Fruit fly (Drosophila melanogaster): Measurements from ENCODE around the gene Eig71Ek.

Eig71Ek gene

dm6 chr3L:15661567-15661966 is 519 bp downstream of the Eig71Ek start, which contains the start of gene CG43082:
TSS of gene CG43082 (plus strand) at chr3L:15661867.
- TF ChIP-seq woc (GFP tag; optimal IDR thresholded peaks at IDR 0.05) (no peak), jim (GFP tag; optimal IDR thresholded peaks at IDR 0.05) (no peak), Hnf4 (GFP tag; optimal IDR thresholded peaks at IDR 0.05) (no peak), Sp1 (GFP tag; optimal IDR thresholded peaks at IDR 0.05) (no peak)

- TF ChIP-seq sage (GFP tag; optimal IDR thresholded peaks at IDR 0.05) (no peak), br (GFP tag; optimal IDR thresholded peaks at IDR 0.05) (no peak), woc (GFP tag; optimal IDR thresholded peaks at IDR 0.05) (no peak), h (GFP tag; optimal IDR thresholded peaks at IDR 0.05) (no peak), Jra (GFP tag; optimal IDR thresholded peaks at IDR 0.05) (no peak), OdsH (GFP tag; optimal IDR thresholded peaks at IDR 0.05) (no peak), Dif (GFP tag; optimal IDR thresholded peaks at IDR 0.05; ENCODE audit: partially characterized antibody) (no peak), CG9705 (GFP tag; optimal IDR thresholded peaks at IDR 0.05) (no peak), pan (optimal IDR thresholded peaks at IDR 0.05) (no peak), fru (GFP tag; optimal IDR thresholded peaks at IDR 0.05) (no peak), N (GFP tag; optimal IDR thresholded peaks at IDR 0.05) (no peak)
Measured at dm6 chr3L:15662510-15662909, 1.5 kb downstream of the Eig71Ek start.

dm6 chr3L:15664199-15664794 is 3.2 kb downstream of the Eig71Ek start:
- no peak for TF ChIP-seq Abd-B (GFP tag; optimal IDR thresholded peaks at IDR 0.05)
- TF ChIP-seq brk (GFP tag; optimal IDR thresholded peaks at IDR 0.05): no peak
- TF ChIP-seq jim (GFP tag; optimal IDR thresholded peaks at IDR 0.05): no peak
- TF ChIP-seq rgr (GFP tag; optimal IDR thresholded peaks at IDR 0.05): no peak
- TF ChIP-seq Mio (GFP tag; optimal IDR thresholded peaks at IDR 0.05): no peak
- no peak for TF ChIP-seq Myc (optimal IDR thresholded peaks at IDR 0.05)
- TF ChIP-seq Dfd (GFP tag; optimal IDR thresholded peaks at IDR 0.05): no peak

dm6 chr3L:15665741-15666140 is 4.7 kb downstream of the Eig71Ek start:
- TF ChIP-seq Myc (optimal IDR thresholded peaks at IDR 0.05) (no peak), sage (GFP tag; optimal IDR thresholded peaks at IDR 0.05) (no peak), Mio (GFP tag; optimal IDR thresholded peaks at IDR 0.05) (no peak), brk (GFP tag; optimal IDR thresholded peaks at IDR 0.05) (no peak), Sp1 (GFP tag; optimal IDR thresholded peaks at IDR 0.05) (no peak), pan (optimal IDR thresholded peaks at IDR 0.05) (no peak), CG9705 (GFP tag; optimal IDR thresholded peaks at IDR 0.05) (no peak), Vsx2 (GFP tag; optimal IDR thresholded peaks at IDR 0.05; ENCODE audit: partially characterized antibody) (no peak), tai (GFP tag; optimal IDR thresholded peaks at IDR 0.05) (no peak), HLH106 (tag; optimal IDR thresholded peaks at IDR 0.05) (no peak)

dm6 chr3L:15669939-15670338 is 8.9 kb downstream of the Eig71Ek start:
- TF ChIP-seq brk (GFP tag; optimal IDR thresholded peaks at IDR 0.05): no peak
- TF ChIP-seq Hr83 (GFP tag; optimal IDR thresholded peaks at IDR 0.05; ENCODE audit: poor library complexity, severe bottlenecking): no peak
- TF ChIP-seq CG32264 (GFP tag; optimal IDR thresholded peaks at IDR 0.05): no peak
- no peak for TF ChIP-seq dsf (GFP tag; optimal IDR thresholded peaks at IDR 0.05; ENCODE audit: borderline replicate concordance)
- TF ChIP-seq Jra (GFP tag; optimal IDR thresholded peaks at IDR 0.05): no peak
- no peak for TF ChIP-seq HLH106 (tag; optimal IDR thresholded peaks at IDR 0.05)
- no peak for TF ChIP-seq foxo (GFP tag; optimal IDR thresholded peaks at IDR 0.05)
- TF ChIP-seq N (GFP tag; optimal IDR thresholded peaks at IDR 0.05): no peak

dm6 chr3L:15670455-15670854 is 9.4 kb downstream of the Eig71Ek start:
- peak; percentile 25 for TF ChIP-seq h (GFP tag; optimal IDR thresholded peaks at IDR 0.05)
- TF ChIP-seq psq (GFP tag; optimal IDR thresholded peaks at IDR 0.05): peak; percentile 54
- TF ChIP-seq pan (optimal IDR thresholded peaks at IDR 0.05): no peak
- TF ChIP-seq CrebA (GFP tag; optimal IDR thresholded peaks at IDR 0.05; ENCODE audit: borderline replicate concordance): no peak
- peak; percentile 54 for TF ChIP-seq HLH106 (tag; optimal IDR thresholded peaks at IDR 0.05)
- peak; percentile 40 for TF ChIP-seq dmrt93B (GFP tag; optimal IDR thresholded peaks at IDR 0.05)
- peak; percentile 65 for TF ChIP-seq OdsH (GFP tag; optimal IDR thresholded peaks at IDR 0.05)
- peak; percentile 32 for TF ChIP-seq fru (GFP tag; optimal IDR thresholded peaks at IDR 0.05)
- TF ChIP-seq Sp1 (GFP tag; optimal IDR thresholded peaks at IDR 0.05): peak; percentile 71
- TF ChIP-seq rgr (GFP tag; optimal IDR thresholded peaks at IDR 0.05): peak; percentile 56
- no peak for TF ChIP-seq Dfd (GFP tag; optimal IDR thresholded peaks at IDR 0.05)
- TF ChIP-seq foxo (GFP tag; optimal IDR thresholded peaks at IDR 0.05): peak in 1 of 2 experiments; percentile 55
